Fruit fly (Drosophila melanogaster) whole organism, pupa: ENCODE data around the gene CG14339.
A peak's percentile ranks its signal among the peaks of the same experiment; 100 is the strongest.

Experiments
- CG10348 ChIP-seq: fragments of 200-800 bp; sonication (Bioruptor generic); IDR thresholded peaks from 2 replicates; pipeline ENCODE4 v1.3.6; 2022; ENCODE audit warnings: missing biosample characterization, missing genetic modification characterization
- CG12605 ChIP-seq: fragments of 200-800 bp; sonication (Bioruptor generic); IDR thresholded peaks from 2 replicates; pipeline ENCODE4 v1.3.6; 2022; ENCODE audit warnings: missing biosample characterization, missing genetic modification characterization
- CG13204 ChIP-seq: fragments of 200-800 bp; sonication (Bioruptor generic); optimal IDR thresholded peaks from 2 replicates; lab custom pipeline; 2018; ENCODE audit warnings: missing biosample characterization, mild to moderate bottlenecking, missing genetic modification characterization, moderate library complexity
- CG14655 ChIP-seq: fragments of 200-800 bp; sonication (Bioruptor generic); optimal IDR thresholded peaks from 3 replicates; lab custom pipeline; 2017; ENCODE audit warnings: mild to moderate bottlenecking, missing biosample characterization, missing genetic modification reagents, missing genetic modification characterization
- CG15710 ChIP-seq: fragments of 200-800 bp; sonication (Bioruptor generic); optimal IDR thresholded peaks from 2 replicates; lab custom pipeline; 2018; ENCODE audit warnings: missing biosample characterization, mild to moderate bottlenecking, missing genetic modification characterization, moderate library complexity
- CG17806 ChIP-seq: fragments of 200-800 bp; sonication (Bioruptor generic); optimal IDR thresholded peaks from 2 replicates; lab custom pipeline; 2018; ENCODE audit warnings: missing biosample characterization, mild to moderate bottlenecking, missing genetic modification characterization, moderate library complexity
- CG32121 ChIP-seq: fragments of 200-800 bp; sonication (Bioruptor generic); IDR thresholded peaks from 2 replicates; pipeline ENCODE4 v1.3.6; 2022; ENCODE audit warnings: missing biosample characterization, missing genetic modification characterization
- CG34367 ChIP-seq: fragments of 200-800 bp; sonication (Bioruptor generic); optimal IDR thresholded peaks from 2 replicates; lab custom pipeline; 2018; ENCODE audit warnings: missing biosample characterization, mild to moderate bottlenecking, missing genetic modification characterization
- CG4496 ChIP-seq: fragments of 200-800 bp; sonication (Bioruptor generic); IDR thresholded peaks from 3 replicates; pipeline ENCODE4 v1.3.6; 2022; ENCODE audit warnings: missing biosample characterization, missing genetic modification characterization
- CG8159 ChIP-seq: fragments of 200-800 bp; sonication (Bioruptor generic); optimal IDR thresholded peaks from 3 replicates; lab custom pipeline; 2018; ENCODE audit warnings: missing biosample characterization, mild to moderate bottlenecking, missing genetic modification characterization, moderate library complexity
- CG8301 ChIP-seq: fragments of 200-800 bp; sonication (Bioruptor generic); optimal IDR thresholded peaks from 2 replicates; lab custom pipeline; 2018; ENCODE audit warnings: missing biosample characterization, mild to moderate bottlenecking, missing genetic modification characterization
- CG9948 ChIP-seq: fragments of 200-800 bp; sonication (Bioruptor generic); optimal IDR thresholded peaks from 2 replicates; lab custom pipeline; 2018; ENCODE audit warnings: missing biosample characterization, mild to moderate bottlenecking, missing genetic modification characterization, moderate library complexity
- D1 ChIP-seq: fragments of 200-800 bp; sonication (Bioruptor generic); optimal IDR thresholded peaks from 2 replicates; lab custom pipeline; 2018; ENCODE audit warnings: missing biosample characterization, mild to moderate bottlenecking, missing genetic modification characterization, moderate library complexity
- EcR ChIP-seq: fragments of 200-800 bp; sonication (Bioruptor generic); optimal IDR thresholded peaks from 3 replicates; lab custom pipeline; 2019; ENCODE audit warnings: missing biosample characterization, missing genetic modification characterization, mild to moderate bottlenecking, moderate library complexity, missing genetic modification reagents
- Ets98B ChIP-seq: fragments of 200-800 bp; sonication (Bioruptor generic); IDR thresholded peaks from 2 replicates; pipeline ENCODE4 v1.3.6; 2022; ENCODE audit warnings: missing biosample characterization, missing genetic modification characterization
- Pif1A ChIP-seq: fragments of 200-800 bp; sonication (Bioruptor generic); optimal IDR thresholded peaks from 3 replicates; lab custom pipeline; 2016; ENCODE audit warnings: missing biosample characterization, missing genetic modification characterization
- Pif1B ChIP-seq: fragments of 200-800 bp; sonication (Bioruptor generic); optimal IDR thresholded peaks from 3 replicates; lab custom pipeline; 2016; ENCODE audit warnings: missing biosample characterization, missing genetic modification characterization
- fd96Ca ChIP-seq: fragments of 200-800 bp; sonication (Bioruptor generic); IDR thresholded peaks from 3 replicates; pipeline ENCODE4 v1.3.6; 2022; ENCODE audit warnings: missing biosample characterization, missing genetic modification characterization
- rn ChIP-seq: fragments of 200-800 bp; sonication (Bioruptor generic); IDR thresholded peaks from 2 replicates; pipeline ENCODE4 v1.3.6; 2022; ENCODE audit warnings: missing biosample characterization, missing genetic modification characterization

The CG14339 gene

dm6 chr2L:1152693-1153092, 44.4 kb downstream of the CG14339 start:
- TF ChIP-seq CG12605 (GFP tag; lab: Robert Waterston, UW) (no peak), Ets98B (no peak), CG10348 (GFP tag; lab: Robert Waterston, UW) (no peak), Pif1B (no peak), rn (GFP tag; lab: Robert Waterston, UW) (no peak), CG4496 (GFP tag; lab: Robert Waterston, UW) (no peak), CG8301 (tag; lab: Kevin White, UChicago) (no peak), D1 (tag; lab: Kevin White, UChicago) (no peak), CG9948 (tag; lab: Kevin White, UChicago) (no peak), EcR (GFP tag; lab: Kevin White, UChicago) (no peak), CG32121 (GFP tag; lab: Robert Waterston, UW) (no peak), Pif1A (GFP tag; lab: Kevin White, UChicago) (no peak), CG8159 (no peak), CG15710 (no peak)

dm6 chr2L:1156592-1157249, 48.4 kb downstream of the CG14339 start:
- TF ChIP-seq fd96Ca (GFP tag; lab: Robert Waterston, UW) (no peak), CG13204 (GFP tag; lab: Kevin White, UChicago) (no peak), CG34367 (tag; lab: Kevin White, UChicago) (no peak), CG9948 (tag; lab: Kevin White, UChicago) (no peak), CG17806 (tag; lab: Kevin White, UChicago) (no peak)

dm6 chr2L:1157357-1157678, 49.0 kb downstream of the CG14339 start:
- TF ChIP-seq CG15710 (peak; percentile 5), CG4496 (GFP tag; lab: Robert Waterston, UW) (no peak)

- TF ChIP-seq fd96Ca (GFP tag; lab: Robert Waterston, UW) (no peak), CG15710 (peak; percentile 48), Ets98B (peak; percentile 7; the same call in 1 of the 2 replicates), CG17806 (tag; lab: Kevin White, UChicago) (peak; percentile 20), CG32121 (GFP tag; lab: Robert Waterston, UW) (peak; percentile 26; the same call in 1 of the 2 replicates), CG14655 (GFP tag; lab: Kevin White, UChicago) (no peak), EcR (GFP tag; lab: Kevin White, UChicago) (peak; percentile 82), CG9948 (tag; lab: Kevin White, UChicago) (peak; percentile 23), CG8301 (tag; lab: Kevin White, UChicago) (peak; percentile 15), CG8159 (peak; percentile 53)
These were observed 49.6 kb downstream of the CG14339 start, which contains the start of gene capt for dm6 chr2L:1157679-1158518. Gene capt, minus strand, starts transcription at chr2L:1158262.

dm6 chr2L:1158519-1159319, 50.4 kb downstream of the CG14339 start, which contains the start of gene Tango14:
Gene Tango14, plus strand, starts transcription at chr2L:1158661.
- no peak for TF ChIP-seq CG8159
- 0 out of 3 replicates have a peak, but pooled peaks have one; percentile 38 for TF ChIP-seq fd96Ca (GFP tag; lab: Robert Waterston, UW)
- TF ChIP-seq rn (GFP tag; lab: Robert Waterston, UW): no peak
- TF ChIP-seq CG9948 (tag; lab: Kevin White, UChicago): no peak
- 0 out of 3 replicates have a peak, but pooled peaks have one; percentile 42 for TF ChIP-seq CG4496 (GFP tag; lab: Robert Waterston, UW)
